Worm (Caenorhabditis elegans): ENCODE data around the gene F11A5.9.

Gene F11A5.9

ce11 chrV:16226581-16226980 lies 11.9 kb downstream of the F11A5.9 start, which contains the start of gene F11A5.13:
Gene F11A5.13 (minus strand): TSS chrV:16226681.
- no peak for TF ChIP-seq dao-5 (tag; optimal IDR thresholded peaks at IDR 0.05)

ce11 chrV:16229439-16229838 lies 14.7 kb downstream of the F11A5.9 start:
- no peak for TF ChIP-seq W03F9.2 (tag; optimal IDR thresholded peaks at IDR 0.05)
- TF ChIP-seq dao-5 (tag; optimal IDR thresholded peaks at IDR 0.05) = no peak
- no peak for TF ChIP-seq him-1 (tag; optimal IDR thresholded peaks at IDR 0.05)

- no peak for TF ChIP-seq dao-5 (tag; optimal IDR thresholded peaks at IDR 0.05)
- TF ChIP-seq W03F9.2 (tag; optimal IDR thresholded peaks at IDR 0.05) = no peak
- TF ChIP-seq him-1 (tag; optimal IDR thresholded peaks at IDR 0.05) = no peak
Observed at ce11 chrV:16229896-16230295, 15.2 kb downstream of the F11A5.9 start, which contains the start of the genes F21H7.2 and F21H7.12. Gene F21H7.2 (minus strand): TSS chrV:16229996. Gene F21H7.12 (plus strand): TSS chrV:16230165.

- TF ChIP-seq W03F9.2 (tag; optimal IDR thresholded peaks at IDR 0.05) = no peak
- TF ChIP-seq him-1 (tag; optimal IDR thresholded peaks at IDR 0.05) = no peak
- TF ChIP-seq dao-5 (tag; optimal IDR thresholded peaks at IDR 0.05) = no peak
Observed at ce11 chrV:16232180-16232579, 17.5 kb downstream of the F11A5.9 start, which contains the start of gene gst-22. Gene gst-22 (minus strand): TSS chrV:16232282.

ce11 chrV:16233624-16234023 lies 18.9 kb downstream of the F11A5.9 start, which contains the start of gene clec-233:
Gene clec-233 (plus strand): TSS chrV:16233924.
- no peak for TF ChIP-seq dao-5 (tag; optimal IDR thresholded peaks at IDR 0.05)
- TF ChIP-seq W03F9.2 (tag; optimal IDR thresholded peaks at IDR 0.05) = no peak
- no peak for TF ChIP-seq him-1 (tag; optimal IDR thresholded peaks at IDR 0.05)

ce11 chrV:16235135-16235534 lies 20.4 kb downstream of the F11A5.9 start, which contains the start of gene F21H7.3:
Gene F21H7.3 (minus strand): TSS chrV:16235235.
- TF ChIP-seq dao-5 (tag; optimal IDR thresholded peaks at IDR 0.05) (no peak), him-1 (tag; optimal IDR thresholded peaks at IDR 0.05) (no peak), W03F9.2 (tag; optimal IDR thresholded peaks at IDR 0.05) (no peak)

ce11 chrV:16235647-16236046 lies 21.0 kb downstream of the F11A5.9 start, which contains the start of gene srh-98:
Gene srh-98 (minus strand): TSS chrV:16235747.
- TF ChIP-seq W03F9.2 (tag; optimal IDR thresholded peaks at IDR 0.05) (no peak), dao-5 (tag; optimal IDR thresholded peaks at IDR 0.05) (no peak), him-1 (tag; optimal IDR thresholded peaks at IDR 0.05) (no peak)

- TF ChIP-seq dao-5 (tag; optimal IDR thresholded peaks at IDR 0.05) = no peak
- TF ChIP-seq W03F9.2 (tag; optimal IDR thresholded peaks at IDR 0.05) = no peak
- no peak for TF ChIP-seq him-1 (tag; optimal IDR thresholded peaks at IDR 0.05)
Observed at ce11 chrV:16237223-16237622, 22.5 kb downstream of the F11A5.9 start, which contains the start of gene F21H7.5. Gene F21H7.5 (plus strand): TSS chrV:16237523.

- TF ChIP-seq him-1 (tag; optimal IDR thresholded peaks at IDR 0.05) (no peak), W03F9.2 (tag; optimal IDR thresholded peaks at IDR 0.05) (no peak), dao-5 (tag; optimal IDR thresholded peaks at IDR 0.05) (no peak)
Observed at ce11 chrV:16244078-16244477, 29.4 kb downstream of the F11A5.9 start, which contains the start of gene srh-104. Gene srh-104 (minus strand): TSS chrV:16244178.

ce11 chrV:16246579-16246978 lies 31.9 kb downstream of the F11A5.9 start, which contains the start of gene srh-95:
Gene srh-95 (plus strand): TSS chrV:16246879.
- no peak for TF ChIP-seq dao-5 (tag; optimal IDR thresholded peaks at IDR 0.05)
- TF ChIP-seq W03F9.2 (tag; optimal IDR thresholded peaks at IDR 0.05) = no peak
- no peak for TF ChIP-seq him-1 (tag; optimal IDR thresholded peaks at IDR 0.05)

ce11 chrV:16249105-16249504 lies 34.4 kb downstream of the F11A5.9 start:
- TF ChIP-seq W03F9.2 (tag; optimal IDR thresholded peaks at IDR 0.05) = no peak
- no peak for TF ChIP-seq him-1 (tag; optimal IDR thresholded peaks at IDR 0.05)
- TF ChIP-seq dao-5 (tag; optimal IDR thresholded peaks at IDR 0.05) = no peak

ce11 chrV:16253687-16254086 lies 39.0 kb downstream of the F11A5.9 start, which contains the start of gene gcy-20:
Gene gcy-20 (minus strand): TSS chrV:16253787.
- no peak for TF ChIP-seq dao-5 (tag; optimal IDR thresholded peaks at IDR 0.05)
- TF ChIP-seq him-1 (tag; optimal IDR thresholded peaks at IDR 0.05) = no peak
- no peak for TF ChIP-seq W03F9.2 (tag; optimal IDR thresholded peaks at IDR 0.05)

ce11 chrV:16256395-16256794 lies 41.7 kb downstream of the F11A5.9 start, which contains the start of gene bgnt-1.3:
Gene bgnt-1.3 (minus strand): TSS chrV:16256495.
- TF ChIP-seq dao-5 (tag; optimal IDR thresholded peaks at IDR 0.05) (no peak), him-1 (tag; optimal IDR thresholded peaks at IDR 0.05) (no peak), W03F9.2 (tag; optimal IDR thresholded peaks at IDR 0.05) (no peak)

ce11 chrV:16258142-16258541 lies 43.5 kb downstream of the F11A5.9 start, which contains the start of gene nhr-218:
Gene nhr-218 (plus strand): TSS chrV:16258442.
- TF ChIP-seq him-1 (tag; optimal IDR thresholded peaks at IDR 0.05) (no peak), W03F9.2 (tag; optimal IDR thresholded peaks at IDR 0.05) (no peak), dao-5 (tag; optimal IDR thresholded peaks at IDR 0.05) (no peak)

ce11 chrV:16259684-16260083 lies 45.0 kb downstream of the F11A5.9 start, which contains the start of gene nhr-127:
Gene nhr-127 (plus strand): TSS chrV:16259984.
- TF ChIP-seq him-1 (tag; optimal IDR thresholded peaks at IDR 0.05) (no peak), W03F9.2 (tag; optimal IDR thresholded peaks at IDR 0.05) (no peak), dao-5 (tag; optimal IDR thresholded peaks at IDR 0.05) (no peak)
